Worm (Caenorhabditis elegans) whole organism, L4/young adult: Measurements from ENCODE around the gene C09G5.14.

Experiments
- W03F9.2 ChIP-seq: fragments of 150-350 bp; optimal IDR thresholded peaks from 2 replicates; lab custom pipeline; 2014; ENCODE audit warnings: missing biosample characterization, missing genetic modification characterization
- dao-5 ChIP-seq: sonication (generic microtip); optimal IDR thresholded peaks from 2 replicates; lab custom pipeline; 2016; ENCODE audit warnings: missing genotype, missing genetic modification characterization, moderate library complexity, missing compliant biosample characterization
- him-1 ChIP-seq: sonication (generic microtip); optimal IDR thresholded peaks from 2 replicates; lab custom pipeline; 2016; ENCODE audit warnings: missing genotype, missing genetic modification reagents, missing genetic modification characterization, missing compliant biosample characterization

C09G5.14 gene

ce11 chrII:10723069-10723468 is at the start of gene C09G5.14:
Gene C09G5.14 (minus strand): TSS chrII:10723169.
- TF ChIP-seq dao-5 (tag; lab: Kevin White, UChicago) (no peak), W03F9.2 (no peak), him-1 (tag; lab: Kevin White, UChicago) (no peak)

- no peak for TF ChIP-seq dao-5 (tag; lab: Kevin White, UChicago)
- no peak for TF ChIP-seq him-1 (tag; lab: Kevin White, UChicago)
- no peak for TF ChIP-seq W03F9.2
Observed at ce11 chrII:10769291-10769690, 46.3 kb upstream of the C09G5.14 start.

ce11 chrII:10767977-10768376 is 45.0 kb upstream of the C09G5.14 start:
- TF ChIP-seq W03F9.2: no peak
- no peak for TF ChIP-seq him-1 (tag; lab: Kevin White, UChicago)
- TF ChIP-seq dao-5 (tag; lab: Kevin White, UChicago): no peak

ce11 chrII:10766773-10767172 is 43.8 kb upstream of the C09G5.14 start:
- no peak for TF ChIP-seq dao-5 (tag; lab: Kevin White, UChicago)
- TF ChIP-seq W03F9.2: no peak
- no peak for TF ChIP-seq him-1 (tag; lab: Kevin White, UChicago)

- TF ChIP-seq him-1 (tag; lab: Kevin White, UChicago) (no peak), dao-5 (tag; lab: Kevin White, UChicago) (no peak), W03F9.2 (no peak)
Observed at ce11 chrII:10765238-10765637, 42.3 kb upstream of the C09G5.14 start.

- TF ChIP-seq W03F9.2 (no peak), dao-5 (tag; lab: Kevin White, UChicago) (no peak), him-1 (tag; lab: Kevin White, UChicago) (peak; percentile 65)
Observed at ce11 chrII:10761653-10762052, 38.7 kb upstream of the C09G5.14 start.

- TF ChIP-seq him-1 (tag; lab: Kevin White, UChicago): no peak
Observed at ce11 chrII:10760801-10761200, 37.8 kb upstream of the C09G5.14 start.

- no peak for TF ChIP-seq W03F9.2
- TF ChIP-seq dao-5 (tag; lab: Kevin White, UChicago): no peak
- no peak for TF ChIP-seq him-1 (tag; lab: Kevin White, UChicago)
Observed at ce11 chrII:10759425-10759824, 36.5 kb upstream of the C09G5.14 start.

ce11 chrII:10758951-10759350 is 36.0 kb upstream of the C09G5.14 start:
- TF ChIP-seq W03F9.2: no peak
- TF ChIP-seq dao-5 (tag; lab: Kevin White, UChicago): no peak
- no peak for TF ChIP-seq him-1 (tag; lab: Kevin White, UChicago)

- TF ChIP-seq W03F9.2 (no peak), him-1 (tag; lab: Kevin White, UChicago) (no peak), dao-5 (tag; lab: Kevin White, UChicago) (no peak)
Observed at ce11 chrII:10755455-10755854, 32.5 kb upstream of the C09G5.14 start.

- no peak for TF ChIP-seq dao-5 (tag; lab: Kevin White, UChicago)
- no peak for TF ChIP-seq W03F9.2
- no peak for TF ChIP-seq him-1 (tag; lab: Kevin White, UChicago)
Observed at ce11 chrII:10753694-10754093, 30.7 kb upstream of the C09G5.14 start.

- TF ChIP-seq him-1 (tag; lab: Kevin White, UChicago) (peak; percentile 0), W03F9.2 (no peak)
Observed at ce11 chrII:10744801-10745200, 21.8 kb upstream of the C09G5.14 start.

- no peak for TF ChIP-seq W03F9.2
- no peak for TF ChIP-seq dao-5 (tag; lab: Kevin White, UChicago)
- no peak for TF ChIP-seq him-1 (tag; lab: Kevin White, UChicago)
Observed at ce11 chrII:10737059-10737458, 14.1 kb upstream of the C09G5.14 start, which contains the start of gene C52A11.3. Gene C52A11.3 (plus strand): TSS chrII:10737359.

ce11 chrII:10731552-10731951 is 8.6 kb upstream of the C09G5.14 start, which contains the start of gene glb-12:
Gene glb-12 (minus strand): TSS chrII:10731652.
- TF ChIP-seq W03F9.2 (no peak), dao-5 (tag; lab: Kevin White, UChicago) (no peak), him-1 (tag; lab: Kevin White, UChicago) (no peak)

ce11 chrII:10730702-10731101 is 7.7 kb upstream of the C09G5.14 start:
- TF ChIP-seq dao-5 (tag; lab: Kevin White, UChicago): no peak
- TF ChIP-seq W03F9.2: no peak
- TF ChIP-seq him-1 (tag; lab: Kevin White, UChicago): no peak
